Worm (Caenorhabditis elegans) whole organism, mixed stage, embryonic: ENCODE data around the gene srbc-7.

Source experiments
- bed-3 ChIP-seq: fragments of 200-800 bp; sonication (Bioruptor generic); optimal IDR thresholded peaks from 3 replicates; lab custom pipeline; 2018; ENCODE audit warnings: mild to moderate bottlenecking, missing genetic modification characterization, moderate library complexity, missing compliant biosample characterization
- ceh-39 ChIP-seq: fragments of 150-350 bp; optimal IDR thresholded peaks from 2 replicates; lab custom pipeline; 2014; ENCODE audit warnings: missing biosample characterization, missing genetic modification characterization
- cnd-1 ChIP-seq: fragments of 200-800 bp; sonication (Bioruptor generic); optimal IDR thresholded peaks from 2 replicates; lab custom pipeline; 2018; ENCODE audit warnings: mild to moderate bottlenecking, missing genetic modification characterization, missing compliant biosample characterization
- elt-3 ChIP-seq: fragments of 150-350 bp; optimal IDR thresholded peaks from 2 replicates; lab custom pipeline; 2014; ENCODE audit warnings: missing biosample characterization, missing genetic modification characterization
- flh-1 ChIP-seq: fragments of 200-800 bp; sonication (Bioruptor generic); optimal IDR thresholded peaks from 2 replicates; lab custom pipeline; 2018; ENCODE audit warnings: mild to moderate bottlenecking, missing genetic modification characterization, moderate library complexity, missing compliant biosample characterization
- lin-13 ChIP-seq: fragments of 150-350 bp; optimal IDR thresholded peaks from 2 replicates; lab custom pipeline; 2014; ENCODE audit warnings: missing biosample characterization, missing genetic modification characterization
- nhr-76 ChIP-seq: sonication (generic microtip); optimal IDR thresholded peaks from 2 replicates; lab custom pipeline; 2017; ENCODE audit warnings: missing biosample characterization, missing genetic modification characterization
- sptf-1 ChIP-seq: sonication (generic microtip); optimal IDR thresholded peaks from 2 replicates; lab custom pipeline; 2017; ENCODE audit warnings: mild to moderate bottlenecking, missing genetic modification characterization, moderate library complexity, missing compliant biosample characterization
- unc-120 ChIP-seq: sonication (generic microtip); optimal IDR thresholded peaks from 2 replicates; lab custom pipeline; 2017; ENCODE audit warnings: missing genetic modification characterization, missing compliant biosample characterization; ENCODE audit not compliant: poor library complexity, severe bottlenecking
- unc-62 ChIP-seq: fragments of 150-350 bp; optimal IDR thresholded peaks from 2 replicates; lab custom pipeline; 2014; ENCODE audit warnings: missing biosample characterization, missing genetic modification reagents, missing genetic modification characterization
- ztf-11 ChIP-seq: fragments of 150-350 bp; optimal IDR thresholded peaks from 2 replicates; lab custom pipeline; 2014; ENCODE audit warnings: missing biosample characterization, missing genetic modification characterization

DNA sequence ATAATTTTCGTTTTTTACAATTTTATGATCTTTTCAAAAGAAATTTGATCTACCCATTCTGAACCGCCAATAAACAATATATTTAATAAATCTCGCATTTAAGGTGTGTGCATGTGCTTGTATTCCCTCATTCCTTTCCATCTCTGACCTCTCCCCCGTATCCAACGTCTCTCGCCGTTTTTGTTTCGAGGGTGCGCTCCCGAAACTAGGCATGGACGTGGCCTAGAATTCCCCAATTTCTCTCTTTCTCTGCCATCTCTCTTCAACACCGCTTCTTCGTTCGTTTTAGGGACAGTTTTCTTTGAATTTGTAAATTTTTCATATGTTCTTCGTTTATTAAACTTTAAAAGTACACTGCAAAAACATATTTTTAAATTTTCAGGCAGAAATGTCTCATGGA, 21.9 kb downstream of the srbc-7 start, which contains the start of gene F25E5.1:
- no peak for TF ChIP-seq flh-1 (GFP tag; lab: Kevin White, UChicago)
- TF ChIP-seq lin-13 (tag; lab: Kevin White, UChicago) = peak; percentile 54
- no peak for TF ChIP-seq unc-62 (GFP tag; lab: Kevin White, UChicago)
- TF ChIP-seq bed-3 (GFP tag; lab: Kevin White, UChicago) = no peak
- TF ChIP-seq elt-3 (tag; lab: Kevin White, UChicago) = no peak
- no peak for TF ChIP-seq cnd-1 (tag; lab: Kevin White, UChicago)
- TF ChIP-seq ceh-39 (tag; lab: Kevin White, UChicago) = no peak
- no peak for TF ChIP-seq nhr-76
- TF ChIP-seq ztf-11 (tag; lab: Kevin White, UChicago) = no peak
- TF ChIP-seq sptf-1 (tag; lab: Kevin White, UChicago) = peak; percentile 45
- TF ChIP-seq unc-120 (tag; lab: Kevin White, UChicago) = peak; percentile 98
